Worm (Caenorhabditis elegans) whole organism, L3 larva: Measurements from ENCODE around the gene sec-31.

Experiments
- egl-27 ChIP-seq: sonication (generic microtip); optimal IDR thresholded peaks from 4 replicates; lab custom pipeline; 2017; ENCODE audit warnings: missing biosample characterization, missing genetic modification reagents, missing genetic modification characterization
- pqm-1 ChIP-seq: fragments of 150-350 bp; optimal IDR thresholded peaks from 2 replicates; lab custom pipeline; 2017; ENCODE audit warnings: missing biosample characterization, missing genetic modification characterization, inconsistent platforms
- snpc-4 ChIP-seq: fragments of 150-350 bp; optimal IDR thresholded peaks from 2 replicates; lab custom pipeline; 2014; ENCODE audit warnings: missing biosample characterization, missing genetic modification characterization
- tbx-2 ChIP-seq: sonication (generic microtip); optimal IDR thresholded peaks from 2 replicates; lab custom pipeline; 2016; ENCODE audit warnings: mild to moderate bottlenecking, missing genetic modification characterization, missing compliant biosample characterization

- TF ChIP-seq egl-27 (no peak), tbx-2 (tag; lab: Kevin White, UChicago) (no peak), pqm-1 (tag; lab: Kevin White, UChicago) (no peak), snpc-4 (tag; lab: Kevin White, UChicago) (no peak)
Observed at ce11 chrIV:11332751-11333150, 38.8 kb downstream of the sec-31 start, which contains the start of gene sart-3.
